Worm (Caenorhabditis elegans): ENCODE measurements around the gene ttr-44.
A peak's percentile ranks its signal among the peaks of the same experiment; 100 is the strongest.

ttr-44 gene

ce11 chrV:13556746-13557145 lies 26.2 kb upstream of the ttr-44 start, which contains the start of gene cav-2 (continued):
- TF ChIP-seq ceh-82 (tag; optimal IDR thresholded peaks at IDR 0.05): no peak
- peak; percentile 8 for TF ChIP-seq tbx-2 (tag; optimal IDR thresholded peaks at IDR 0.05)
- no peak for TF ChIP-seq elt-3 (tag; optimal IDR thresholded peaks at IDR 0.05)
- no peak for TF ChIP-seq nhr-237 (tag; optimal IDR thresholded peaks at IDR 0.05)
- TF ChIP-seq ceh-28 (tag; optimal IDR thresholded peaks at IDR 0.05): peak; percentile 70
- TF ChIP-seq skn-1 (tag; optimal IDR thresholded peaks at IDR 0.05): peak; percentile 31

DNA sequence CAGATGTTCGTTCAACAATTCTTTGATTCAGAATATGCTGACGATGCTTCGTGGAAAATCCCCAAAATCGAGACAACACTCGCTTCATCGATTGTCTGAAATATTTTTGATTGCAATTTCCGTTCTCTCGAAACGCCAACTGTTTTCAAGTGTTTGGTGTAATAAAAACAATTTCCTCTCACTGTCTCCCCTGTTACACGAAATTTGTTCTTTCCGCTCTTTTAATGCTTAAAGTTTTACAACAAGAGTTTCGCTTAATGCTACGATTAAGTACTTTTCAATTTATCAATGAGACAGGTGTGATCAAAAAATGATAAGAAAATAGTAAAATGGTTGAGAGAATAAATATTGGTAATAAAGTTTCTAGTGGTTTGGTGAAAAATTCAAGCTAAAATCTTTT lies 25.8 kb upstream of the ttr-44 start, which contains the start of gene C56A3.6:
Gene C56A3.6, minus strand, starts transcription at position 101 of the 400 bp plus-strand sequence.
- TF ChIP-seq egl-5 (tag; optimal IDR thresholded peaks at IDR 0.05) (no peak), aly-2 (tag; optimal IDR thresholded peaks at IDR 0.05) (no peak), pha-4 (tag; optimal IDR thresholded peaks at IDR 0.05) (no peak), snpc-4 (tag; optimal IDR thresholded peaks at IDR 0.05) (no peak)

ce11 chrV:13551601-13552000 lies 21.1 kb upstream of the ttr-44 start, which contains the start of the genes C56A3.4 and C56A3.5:
Gene C56A3.4 (minus strand): TSS chrV:13551754.
Gene C56A3.5 (plus strand): TSS chrV:13551967.
- no peak for TF ChIP-seq ceh-9 (tag; optimal IDR thresholded peaks at IDR 0.05)
- peak; percentile 49 for TF ChIP-seq nfya-1 (tag; optimal IDR thresholded peaks at IDR 0.05; ENCODE audit: insufficient read depth)
- no peak for TF ChIP-seq ceh-28 (tag; optimal IDR thresholded peaks at IDR 0.05)
- no peak for TF ChIP-seq nhr-12 (tag; optimal IDR thresholded peaks at IDR 0.05)
- TF ChIP-seq lin-39 (tag; optimal IDR thresholded peaks at IDR 0.05): no peak
- TF ChIP-seq snpc-4 (tag; optimal IDR thresholded peaks at IDR 0.05): peak; percentile 8
- peak; percentile 63 for TF ChIP-seq hmg-11 (tag; optimal IDR thresholded peaks at IDR 0.05)
- TF ChIP-seq nhr-76 (tag; optimal IDR thresholded peaks at IDR 0.05): no peak
- TF ChIP-seq aly-2 (tag; optimal IDR thresholded peaks at IDR 0.05): no peak
- TF ChIP-seq lin-15B (tag; optimal IDR thresholded peaks at IDR 0.05): peak; percentile 82
- no peak for TF ChIP-seq fos-1 (tag; optimal IDR thresholded peaks at IDR 0.05)
- TF ChIP-seq nhr-43 (tag; optimal IDR thresholded peaks at IDR 0.05; ENCODE audit: poor library complexity, severe bottlenecking): peak; percentile 59
- TF ChIP-seq ZK546.5 (tag; optimal IDR thresholded peaks at IDR 0.05): no peak
- no peak for TF ChIP-seq skn-1 (tag; optimal IDR thresholded peaks at IDR 0.05)
- no peak for TF ChIP-seq nhr-11 (tag; optimal IDR thresholded peaks at IDR 0.05)
- no peak for TF ChIP-seq pqm-1 (tag; optimal IDR thresholded peaks at IDR 0.05)
- TF ChIP-seq nhr-25 (tag; optimal IDR thresholded peaks at IDR 0.05): no peak
- TF ChIP-seq elt-1 (tag; optimal IDR thresholded peaks at IDR 0.05): no peak
- no peak for TF ChIP-seq unc-39 (tag; optimal IDR thresholded peaks at IDR 0.05)
- TF ChIP-seq ceh-82 (tag; optimal IDR thresholded peaks at IDR 0.05): no peak
- no peak for TF ChIP-seq nhr-28 (tag; optimal IDR thresholded peaks at IDR 0.05)
- no peak for TF ChIP-seq ztf-4 (tag; optimal IDR thresholded peaks at IDR 0.05)
- TF ChIP-seq nhr-23 (tag; optimal IDR thresholded peaks at IDR 0.05): peak; percentile 41
- TF ChIP-seq zag-1 (tag; optimal IDR thresholded peaks at IDR 0.05): no peak
- TF ChIP-seq nhr-67 (tag; optimal IDR thresholded peaks at IDR 0.05): no peak
- no peak for TF ChIP-seq elt-3 (tag; optimal IDR thresholded peaks at IDR 0.05)
- TF ChIP-seq pha-4 (tag; optimal IDR thresholded peaks at IDR 0.05): peak; percentile 40
- no peak for TF ChIP-seq daf-12 (tag; optimal IDR thresholded peaks at IDR 0.05)
- no peak for TF ChIP-seq fkh-2 (tag; optimal IDR thresholded peaks at IDR 0.05)
- TF ChIP-seq ceh-16 (tag; optimal IDR thresholded peaks at IDR 0.05): no peak
- TF ChIP-seq egl-5 (tag; optimal IDR thresholded peaks at IDR 0.05): no peak
- no peak for TF ChIP-seq eor-1 (tag; optimal IDR thresholded peaks at IDR 0.05)
- no peak for TF ChIP-seq lsy-12 (tag; optimal IDR thresholded peaks at IDR 0.05)
- TF ChIP-seq egl-27 (tag; optimal IDR thresholded peaks at IDR 0.05): no peak
- no peak for TF ChIP-seq tbx-2 (tag; optimal IDR thresholded peaks at IDR 0.05)
- TF ChIP-seq mdl-1 (tag; optimal IDR thresholded peaks at IDR 0.05): no peak
- TF ChIP-seq jun-1 (tag; optimal IDR thresholded peaks at IDR 0.05): peak; percentile 23
- no peak for TF ChIP-seq ama-1 (optimal IDR thresholded peaks at IDR 0.05)
- no peak for TF ChIP-seq fkh-10 (GFP tag; optimal IDR thresholded peaks at IDR 0.05)
- TF ChIP-seq mml-1 (tag; optimal IDR thresholded peaks at IDR 0.05): no peak
- peak; percentile 22 for TF ChIP-seq elt-2 (tag; optimal IDR thresholded peaks at IDR 0.05)
- no peak for TF ChIP-seq unc-62 (GFP tag; optimal IDR thresholded peaks at IDR 0.05)
- TF ChIP-seq R02D3.7 (tag; optimal IDR thresholded peaks at IDR 0.05): no peak
- no peak for TF ChIP-seq ztf-11 (tag; optimal IDR thresholded peaks at IDR 0.05)
- TF ChIP-seq sea-2 (GFP tag; optimal IDR thresholded peaks at IDR 0.05): no peak
- TF ChIP-seq nhr-237 (tag; optimal IDR thresholded peaks at IDR 0.05): no peak
- no peak for TF ChIP-seq nhr-77 (tag; optimal IDR thresholded peaks at IDR 0.05)

Measured in whole organism, L3 larva.